Fruit fly (Drosophila melanogaster): Measurements from ENCODE around the gene ND-13B.

ND-13B gene

DNA sequence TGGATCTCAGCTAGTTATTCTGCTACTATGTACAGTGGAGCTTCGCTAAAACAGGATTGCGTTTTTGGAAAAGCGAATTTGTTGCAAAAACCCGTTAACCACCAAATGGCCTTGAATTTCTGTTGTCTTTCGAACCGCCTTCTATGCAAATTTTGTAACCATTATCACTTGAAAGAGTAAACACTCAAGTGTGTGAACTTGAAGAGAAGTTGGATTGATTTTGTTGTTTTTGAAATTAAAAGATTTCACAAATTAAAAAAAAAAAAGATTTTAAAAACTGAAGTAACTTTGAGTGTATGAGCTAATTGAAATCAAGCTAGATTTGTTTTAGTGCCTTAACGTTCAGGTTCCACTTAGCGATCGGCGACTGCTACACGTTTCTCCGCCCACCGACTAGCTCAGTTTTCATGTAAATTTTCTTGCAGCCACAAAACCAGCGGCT lies 10.0 kb downstream of the ND-13B start (continued):
- TF ChIP-seq fd102C (GFP tag; optimal IDR thresholded peaks at IDR 0.05), result no peak
- TF ChIP-seq CG13894 (tag; optimal IDR thresholded peaks at IDR 0.05), result no peak
- TF ChIP-seq CG33213 (GFP tag; optimal IDR thresholded peaks at IDR 0.05), result peak; percentile 71
- no peak for TF ChIP-seq CG11696 (GFP tag; IDR thresholded peaks at IDR 0.05)
- peak; percentile 77 for TF ChIP-seq Meics (GFP tag; optimal IDR thresholded peaks at IDR 0.05)
- peak; percentile 1 for TF ChIP-seq cato (GFP tag; optimal IDR thresholded peaks at IDR 0.05; ENCODE audit: borderline replicate concordance)
- peak; percentile 58 for TF ChIP-seq CG34422 (GFP tag; IDR thresholded peaks at IDR 0.05)
- TF ChIP-seq CG1024 (GFP tag; IDR thresholded peaks at IDR 0.05), result no peak
- peak; percentile 11 for TF ChIP-seq Sry-δ (GFP tag; optimal IDR thresholded peaks at IDR 0.05)
- TF ChIP-seq Nf-YA (GFP tag; IDR thresholded peaks at IDR 0.05), result peak; percentile 48
- peak; percentile 34 for TF ChIP-seq CG8359 (GFP tag; optimal IDR thresholded peaks at IDR 0.05; ENCODE audit: borderline replicate concordance)
- TF ChIP-seq tin (GFP tag; optimal IDR thresholded peaks at IDR 0.05), result peak; percentile 33
- TF ChIP-seq gcm (GFP tag; optimal IDR thresholded peaks at IDR 0.05), result peak; percentile 25
- peak; percentile 13 for TF ChIP-seq CG12744 (GFP tag; optimal IDR thresholded peaks at IDR 0.05)
- no peak for TF ChIP-seq sc (optimal IDR thresholded peaks at IDR 0.05)
- peak; percentile 28 for TF ChIP-seq sc (GFP tag; optimal IDR thresholded peaks at IDR 0.05)
- TF ChIP-seq vfl (GFP tag; optimal IDR thresholded peaks at IDR 0.05), result peak; percentile 6
- TF ChIP-seq CG10654 (GFP tag; optimal IDR thresholded peaks at IDR 0.05), result peak; percentile 61
- TF ChIP-seq Bgb (GFP tag; IDR thresholded peaks at IDR 0.05; ENCODE audit: partially characterized antibody), result 0 out of 2 replicates have a peak, but pooled peaks have one; percentile 14
- peak; percentile 66; the same call in 1 of the 2 replicates for TF ChIP-seq ara (GFP tag; IDR thresholded peaks at IDR 0.05)
- peak; percentile 68 for TF ChIP-seq CG9215 (GFP tag; IDR thresholded peaks at IDR 0.05)
- no peak for TF ChIP-seq stwl (tag; optimal IDR thresholded peaks at IDR 0.05)
- TF ChIP-seq croc (GFP tag; conservative IDR thresholded peaks at IDR 0.05), result peak; percentile 43; the same call in 1 of the 3 replicates
- TF ChIP-seq Hr3 (GFP tag; optimal IDR thresholded peaks at IDR 0.05), result peak; percentile 36
- peak; percentile 83 for TF ChIP-seq jumu (GFP tag; optimal IDR thresholded peaks at IDR 0.05)
- TF ChIP-seq ssp (GFP tag; IDR thresholded peaks at IDR 0.05), result peak; percentile 56
- TF ChIP-seq Dek (tag; optimal IDR thresholded peaks at IDR 0.05), result peak; percentile 53
- peak; percentile 61 for TF ChIP-seq Fer1 (GFP tag; optimal IDR thresholded peaks at IDR 0.05)
- no peak for TF ChIP-seq Doc3 (GFP tag; IDR thresholded peaks at IDR 0.05; ENCODE audit: partially characterized antibody)
- peak; percentile 33 for TF ChIP-seq ewg (GFP tag; optimal IDR thresholded peaks at IDR 0.05)
- 0 out of 3 replicates have a peak, but pooled peaks have one; percentile 61 for TF ChIP-seq CG11093 (GFP tag; IDR thresholded peaks at IDR 0.05)
- peak; percentile 57 for TF ChIP-seq CG10366 (GFP tag; IDR thresholded peaks at IDR 0.05)
- peak; percentile 19 for TF ChIP-seq CG10543 (GFP tag; optimal IDR thresholded peaks at IDR 0.05)
- peak; percentile 57 for TF ChIP-seq onecut (GFP tag; IDR thresholded peaks at IDR 0.05)
- peak; percentile 24 for TF ChIP-seq CG31388 (GFP tag; optimal IDR thresholded peaks at IDR 0.05)
- peak; percentile 16 for TF ChIP-seq CG14965 (GFP tag; optimal IDR thresholded peaks at IDR 0.05; ENCODE audit: borderline replicate concordance)
- peak; percentile 51 for TF ChIP-seq shn (GFP tag; optimal IDR thresholded peaks at IDR 0.05)
- peak; percentile 3 for TF ChIP-seq CG15696 (tag; optimal IDR thresholded peaks at IDR 0.05)
- peak; percentile 77 for TF ChIP-seq Side (GFP tag; optimal IDR thresholded peaks at IDR 0.05)
- TF ChIP-seq CG9797 (GFP tag; optimal IDR thresholded peaks at IDR 0.05), result no peak
- TF ChIP-seq NfI (GFP tag; optimal IDR thresholded peaks at IDR 0.05), result peak; percentile 46
- no peak for TF ChIP-seq p53 (GFP tag; optimal IDR thresholded peaks at IDR 0.05)
- no peak for TF ChIP-seq h (optimal IDR thresholded peaks at IDR 0.05)
- TF ChIP-seq CG30403 (GFP tag; optimal IDR thresholded peaks at IDR 0.05), result peak; percentile 85
- TF ChIP-seq ems (GFP tag; optimal IDR thresholded peaks at IDR 0.05), result peak; percentile 81
- peak; percentile 78 for TF ChIP-seq cwo (GFP tag; optimal IDR thresholded peaks at IDR 0.05)
- TF ChIP-seq Abd-B (GFP tag; optimal IDR thresholded peaks at IDR 0.05), result no peak
- peak; percentile 60; the same call in 1 of the 3 replicates for TF ChIP-seq otp (GFP tag; IDR thresholded peaks at IDR 0.05)
- peak; percentile 20; the same call in 1 of the 3 replicates for TF ChIP-seq CG14050 (GFP tag; IDR thresholded peaks at IDR 0.05)
- TF ChIP-seq Dip3 (GFP tag; optimal IDR thresholded peaks at IDR 0.05), result peak; percentile 36
- TF ChIP-seq CG8388 (GFP tag; optimal IDR thresholded peaks at IDR 0.05), result peak; percentile 58
